Worm (Caenorhabditis elegans): ENCODE measurements around the gene C47A4.1.

DNA sequence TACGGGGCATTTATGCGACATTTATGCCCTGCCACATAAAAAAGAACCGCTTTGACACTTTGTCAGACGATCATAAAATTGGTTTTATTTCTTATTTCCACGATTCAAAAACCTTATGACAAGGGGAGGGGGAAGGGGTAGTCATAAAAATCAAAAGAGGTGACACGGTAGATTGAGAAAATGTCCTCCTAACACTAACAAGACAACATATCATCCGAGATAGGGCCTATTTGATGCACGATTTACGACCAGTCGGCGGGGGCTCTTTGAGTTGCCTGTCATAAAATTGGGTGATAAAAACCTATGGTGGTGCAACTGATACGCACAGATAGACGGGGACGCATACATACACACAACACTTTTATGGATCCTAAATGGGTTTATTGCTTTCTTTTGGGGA, 8.3 kb downstream of the C47A4.1 start:
- TF ChIP-seq zag-1 (tag; optimal IDR thresholded peaks at IDR 0.05): no peak
- peak; percentile 97 for TF ChIP-seq elt-2 (tag; optimal IDR thresholded peaks at IDR 0.05)
- no peak for TF ChIP-seq skn-1 (tag; optimal IDR thresholded peaks at IDR 0.05)
- TF ChIP-seq elt-1 (tag; optimal IDR thresholded peaks at IDR 0.05): no peak
- TF ChIP-seq aly-2 (tag; optimal IDR thresholded peaks at IDR 0.05): no peak
- no peak for TF ChIP-seq jun-1 (tag; optimal IDR thresholded peaks at IDR 0.05)
- no peak for TF ChIP-seq ama-1 (optimal IDR thresholded peaks at IDR 0.05)
- TF ChIP-seq ZK546.5 (tag; optimal IDR thresholded peaks at IDR 0.05): no peak
